Worm (Caenorhabditis elegans) whole organism, young adult: ENCODE results near the gene nsy-7.
A peak's percentile ranks its signal among the peaks of the same experiment; 100 is the strongest.

ENCODE experiments used
- B0035.1 ChIP-seq: sonication (generic microtip); optimal IDR thresholded peaks from 2 replicates; lab custom pipeline; 2016; ENCODE audit warnings: missing genetic modification characterization, mild to moderate bottlenecking, missing compliant biosample characterization, missing genotype, missing genetic modification reagents
- B0336.3 ChIP-seq: fragments of 200-800 bp; sonication (Bioruptor generic); IDR thresholded peaks from 2 replicates; pipeline ENCODE4 v1.3.6; 2022; ENCODE audit warnings: missing genetic modification characterization, missing compliant biosample characterization
- C17E4.6 ChIP-seq: fragments of 200-800 bp; sonication (Bioruptor generic); IDR thresholded peaks from 2 replicates; pipeline ENCODE4 v1.3.6; 2022; ENCODE audit warnings: missing genetic modification reagents, missing genetic modification characterization, missing compliant biosample characterization
- F22D6.2 ChIP-seq: sonication (generic microtip); optimal IDR thresholded peaks from 2 replicates; lab custom pipeline; 2016; ENCODE audit warnings: mild to moderate bottlenecking, missing genetic modification characterization, missing compliant biosample characterization
- F23B12.7 ChIP-seq: sonication (generic microtip); optimal IDR thresholded peaks from 2 replicates; lab custom pipeline; 2017; ENCODE audit warnings: missing genetic modification characterization, mild to moderate bottlenecking, missing compliant biosample characterization, antibody characterized with exemption, moderate library complexity; ENCODE audit not compliant: insufficient read depth
- F37B4.10 ChIP-seq: fragments of 200-800 bp; sonication (Bioruptor generic); IDR thresholded peaks from 2 replicates; pipeline ENCODE4 v1.3.6; 2022; ENCODE audit warnings: missing genetic modification characterization, missing compliant biosample characterization
- F49E8.2 ChIP-seq: sonication (generic microtip); optimal IDR thresholded peaks from 3 replicates; lab custom pipeline; 2017; ENCODE audit warnings: missing genetic modification characterization, mild to moderate bottlenecking, missing compliant biosample characterization, antibody characterized with exemption, moderate library complexity; ENCODE audit not compliant: insufficient read depth
- F57A8.1 ChIP-seq: fragments of 200-800 bp; sonication (Bioruptor generic); optimal IDR thresholded peaks from 2 replicates; lab custom pipeline; 2018; ENCODE audit warnings: mild to moderate bottlenecking, missing genetic modification characterization, moderate library complexity, missing compliant biosample characterization
- T26A5.8 ChIP-seq: sonication (generic microtip); optimal IDR thresholded peaks from 2 replicates; lab custom pipeline; 2016; ENCODE audit warnings: missing genetic modification characterization, missing compliant biosample characterization
- aptf-2 ChIP-seq: fragments of 200-800 bp; sonication (Bioruptor generic); conservative IDR thresholded peaks from 2 replicates; pipeline ENCODE4 v1.3.6; 2022; ENCODE audit warnings: missing genetic modification reagents, missing genetic modification characterization, missing compliant biosample characterization
- bed-1 ChIP-seq: fragments of 200-800 bp; sonication (Bioruptor generic); IDR thresholded peaks from 2 replicates; pipeline ENCODE4 v1.3.6; 2022; ENCODE audit warnings: missing genetic modification reagents, missing genetic modification characterization, missing compliant biosample characterization
- die-1 ChIP-seq: sonication (generic microtip); optimal IDR thresholded peaks from 2 replicates; lab custom pipeline; 2016; ENCODE audit warnings: missing genotype, mild to moderate bottlenecking, missing genetic modification characterization, missing compliant biosample characterization
- dox-1 ChIP-seq: fragments of 200-800 bp; sonication (Bioruptor generic); IDR thresholded peaks from 2 replicates; pipeline ENCODE4 v1.3.6; 2022; ENCODE audit warnings: missing genetic modification reagents, missing genetic modification characterization, missing compliant biosample characterization
- egl-44 ChIP-seq: fragments of 200-800 bp; sonication (Bioruptor generic); IDR thresholded peaks from 2 replicates; pipeline ENCODE4 v1.3.6; 2022; ENCODE audit warnings: missing genetic modification reagents, missing genetic modification characterization, missing compliant biosample characterization
- ekl-4 ChIP-seq: fragments of 200-800 bp; sonication (Bioruptor generic); IDR thresholded peaks from 2 replicates; pipeline ENCODE4 v1.3.6; 2022; ENCODE audit warnings: missing genetic modification reagents, missing genetic modification characterization, missing compliant biosample characterization
- him-1 ChIP-seq: sonication (generic microtip); optimal IDR thresholded peaks from 2 replicates; lab custom pipeline; 2016; ENCODE audit warnings: missing genotype, missing genetic modification reagents, missing genetic modification characterization, missing compliant biosample characterization
- hmg-20 ChIP-seq: fragments of 200-800 bp; sonication (Bioruptor generic); IDR thresholded peaks from 2 replicates; pipeline ENCODE4 v1.3.6; 2022; ENCODE audit warnings: missing genetic modification reagents, missing genetic modification characterization, missing compliant biosample characterization
- lin-40 ChIP-seq: sonication (generic microtip); optimal IDR thresholded peaks from 2 replicates; lab custom pipeline; 2016; ENCODE audit warnings: missing genetic modification characterization, mild to moderate bottlenecking, missing compliant biosample characterization, missing genotype, missing genetic modification reagents
- lsl-1 ChIP-seq: fragments of 200-800 bp; sonication (Bioruptor generic); optimal IDR thresholded peaks from 2 replicates; lab custom pipeline; 2018; ENCODE audit warnings: mild to moderate bottlenecking, missing genetic modification characterization, moderate library complexity, missing compliant biosample characterization
- lsy-27 ChIP-seq: sonication (generic microtip); optimal IDR thresholded peaks from 2 replicates; lab custom pipeline; 2017; ENCODE audit warnings: missing genetic modification characterization, mild to moderate bottlenecking, missing compliant biosample characterization, antibody characterized with exemption, missing genotype, borderline replicate concordance; ENCODE audit not compliant: insufficient read depth
- madf-3 ChIP-seq: fragments of 200-800 bp; sonication (Bioruptor generic); IDR thresholded peaks from 2 replicates; pipeline ENCODE4 v1.3.6; 2022; ENCODE audit warnings: missing genetic modification reagents, missing genetic modification characterization, missing compliant biosample characterization
- madf-8 ChIP-seq: fragments of 200-800 bp; sonication (Bioruptor generic); conservative IDR thresholded peaks from 2 replicates; pipeline ENCODE4 v1.3.6; 2022; ENCODE audit warnings: missing genetic modification reagents, missing genetic modification characterization, missing compliant biosample characterization
- mxl-1 ChIP-seq: sonication (generic microtip); optimal IDR thresholded peaks from 2 replicates; lab custom pipeline; 2016; ENCODE audit warnings: missing genetic modification characterization, missing compliant biosample characterization
- nfya-2 ChIP-seq: fragments of 200-800 bp; sonication (Bioruptor generic); IDR thresholded peaks from 2 replicates; pipeline ENCODE4 v1.3.6; 2022; ENCODE audit warnings: missing genetic modification reagents, missing genetic modification characterization, missing compliant biosample characterization
- nfyb-1 ChIP-seq: fragments of 200-800 bp; sonication (Bioruptor generic); IDR thresholded peaks from 2 replicates; pipeline ENCODE4 v1.3.6; 2022; ENCODE audit warnings: missing genetic modification reagents, missing genetic modification characterization, missing compliant biosample characterization
- nhr-120 ChIP-seq: fragments of 200-800 bp; sonication (Bioruptor generic); IDR thresholded peaks from 2 replicates; pipeline ENCODE4 v1.3.6; 2022; ENCODE audit warnings: missing genetic modification characterization, missing compliant biosample characterization
- nhr-80 ChIP-seq: sonication (generic microtip); optimal IDR thresholded peaks from 2 replicates; lab custom pipeline; 2016; ENCODE audit warnings: missing genetic modification characterization, missing compliant biosample characterization
- pbrm-1 ChIP-seq: fragments of 200-800 bp; sonication (Bioruptor generic); IDR thresholded peaks from 2 replicates; pipeline ENCODE4 v1.3.6; 2022; ENCODE audit warnings: missing genetic modification reagents, missing genetic modification characterization, missing compliant biosample characterization
- rcor-1 ChIP-seq: fragments of 200-800 bp; sonication (Bioruptor generic); IDR thresholded peaks from 2 replicates; pipeline ENCODE4 v1.3.6; 2022; ENCODE audit warnings: missing genetic modification reagents, missing genetic modification characterization, missing compliant biosample characterization
- sdz-38 ChIP-seq: sonication (generic microtip); optimal IDR thresholded peaks from 2 replicates; lab custom pipeline; 2016; ENCODE audit warnings: missing genotype, missing genetic modification characterization, missing compliant biosample characterization
- sea-2 ChIP-seq: fragments of 200-800 bp; sonication (Bioruptor generic); IDR thresholded peaks from 2 replicates; pipeline ENCODE4 v1.3.6; 2022; ENCODE audit warnings: missing genetic modification characterization, missing compliant biosample characterization
- snpc-1.3 ChIP-seq: sonication (generic microtip); optimal IDR thresholded peaks from 2 replicates; lab custom pipeline; 2017; ENCODE audit warnings: missing genetic modification characterization, mild to moderate bottlenecking, missing compliant biosample characterization, antibody characterized with exemption, moderate library complexity, missing genotype, missing genetic modification reagents; ENCODE audit not compliant: insufficient read depth
- sptf-2 ChIP-seq: fragments of 200-800 bp; sonication (Bioruptor generic); optimal IDR thresholded peaks from 2 replicates; lab custom pipeline; 2018; ENCODE audit warnings: mild to moderate bottlenecking, missing genetic modification characterization, missing compliant biosample characterization
- ztf-26 ChIP-seq: sonication (generic microtip); optimal IDR thresholded peaks from 2 replicates; lab custom pipeline; 2017; ENCODE audit warnings: missing genetic modification characterization, missing compliant biosample characterization

The nsy-7 gene

DNA sequence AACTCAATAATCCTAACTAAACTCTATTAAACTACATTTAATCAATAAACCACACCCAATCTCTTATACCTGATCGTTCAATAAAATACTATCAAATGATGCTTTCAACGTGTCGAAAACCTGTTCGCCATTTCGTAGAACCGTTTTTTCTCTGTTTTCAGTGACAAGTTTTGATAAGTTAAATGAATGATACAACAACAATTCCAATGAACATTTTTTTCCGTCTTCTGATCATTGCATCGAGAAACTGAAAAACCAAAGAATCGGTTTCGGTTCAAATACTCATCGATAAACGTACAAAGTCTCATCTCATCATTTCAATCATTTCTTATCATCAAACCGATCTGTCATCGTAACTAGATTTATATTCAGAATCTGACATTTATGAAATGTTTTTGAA, 16.7 kb upstream of the nsy-7 start:
- TF ChIP-seq sptf-2 (GFP tag; lab: Kevin White, UChicago) (no peak), lin-40 (peak; percentile 22), ztf-26 (tag; lab: Kevin White, UChicago) (peak; percentile 16)

ce11 chrIV:8102231-8102630, 15.8 kb upstream of the nsy-7 start, which contains the start of gene Y42H9AR.5:
Y42H9AR.5 (plus strand) TSS chrIV:8102531.
- TF ChIP-seq sea-2 (GFP tag; lab: Robert Waterston, UW), result no peak
- TF ChIP-seq dox-1 (GFP tag; lab: Robert Waterston, UW), result no peak
- TF ChIP-seq F22D6.2 (tag; lab: Kevin White, UChicago), result no peak
- TF ChIP-seq C17E4.6 (GFP tag; lab: Robert Waterston, UW), result no peak
- TF ChIP-seq him-1 (tag; lab: Kevin White, UChicago), result no peak
- no peak for TF ChIP-seq B0336.3 (GFP tag; lab: Robert Waterston, UW)
- no peak for TF ChIP-seq T26A5.8 (tag; lab: Kevin White, UChicago)

- TF ChIP-seq F23B12.7, result no peak
- TF ChIP-seq sdz-38 (tag; lab: Kevin White, UChicago), result no peak
- no peak for TF ChIP-seq F37B4.10
- TF ChIP-seq nfyb-1 (GFP tag; lab: Robert Waterston, UW), result no peak
- no peak for TF ChIP-seq bed-1 (GFP tag; lab: Robert Waterston, UW)
- no peak for TF ChIP-seq nfya-2 (GFP tag; lab: Robert Waterston, UW)
- TF ChIP-seq lsy-27, result no peak
- TF ChIP-seq egl-44 (GFP tag; lab: Robert Waterston, UW), result no peak
- no peak for TF ChIP-seq mxl-1 (tag; lab: Kevin White, UChicago)
- no peak for TF ChIP-seq hmg-20 (GFP tag; lab: Robert Waterston, UW)
- no peak for TF ChIP-seq madf-3 (GFP tag; lab: Robert Waterston, UW)
- TF ChIP-seq B0035.1 (tag; lab: Kevin White, UChicago), result no peak
- no peak for TF ChIP-seq die-1 (tag; lab: Kevin White, UChicago)
- TF ChIP-seq rcor-1 (GFP tag; lab: Robert Waterston, UW), result no peak
- TF ChIP-seq snpc-1.3 (tag; lab: Kevin White, UChicago), result no peak
- TF ChIP-seq nhr-120 (GFP tag; lab: Robert Waterston, UW), result no peak
- no peak for TF ChIP-seq lsl-1 (GFP tag; lab: Kevin White, UChicago)
These were observed 13.1 kb upstream of the nsy-7 start, which contains the start of gene Y42H9AR.2 for ce11 chrIV:8099601-8100000. Y42H9AR.2 (plus strand) TSS chrIV:8099901.

- TF ChIP-seq aptf-2 (GFP tag; lab: Robert Waterston, UW) (no peak), ekl-4 (GFP tag; lab: Robert Waterston, UW) (no peak), sea-2 (GFP tag; lab: Robert Waterston, UW) (no peak), nfya-2 (GFP tag; lab: Robert Waterston, UW) (no peak), F49E8.2 (tag; lab: Kevin White, UChicago) (no peak), F57A8.1 (GFP tag; lab: Kevin White, UChicago) (no peak), madf-8 (no peak), pbrm-1 (GFP tag; lab: Robert Waterston, UW) (no peak), nhr-80 (tag; lab: Kevin White, UChicago) (no peak)
These were observed 9.9 kb upstream of the nsy-7 start for ce11 chrIV:8096375-8096774.
